Worm (Caenorhabditis elegans) whole organism, L1 larva: ENCODE results near the gene C04E7.3.

Source experiments
- C16A3.4 ChIP-seq: fragments of 150-350 bp; optimal IDR thresholded peaks from 2 replicates; lab custom pipeline; 2014; ENCODE audit warnings: missing biosample characterization, missing genetic modification characterization
- fos-1 ChIP-seq: fragments of 150-350 bp; optimal IDR thresholded peaks from 2 replicates; lab custom pipeline; 2014; ENCODE audit warnings: missing biosample characterization, missing genetic modification characterization
- lin-13 ChIP-seq: fragments of 150-350 bp; optimal IDR thresholded peaks from 2 replicates; lab custom pipeline; 2014; ENCODE audit warnings: missing biosample characterization, missing genetic modification reagents, missing genetic modification characterization
- nhr-76 ChIP-seq: sonication (generic microtip); optimal IDR thresholded peaks from 2 replicates; lab custom pipeline; 2017; ENCODE audit warnings: missing biosample characterization, missing genetic modification characterization

- TF ChIP-seq nhr-76 (tag; lab: Kevin White, UChicago) (no peak), fos-1 (tag; lab: Kevin White, UChicago) (no peak), lin-13 (GFP tag; lab: Kevin White, UChicago) (no peak), C16A3.4 (no peak)
Measured at ce11 chrX:305057-305456, 42.0 kb downstream of the C04E7.3 start.
